Fruit fly (Drosophila melanogaster): Measurements from ENCODE around the gene IntS10.

DNA sequence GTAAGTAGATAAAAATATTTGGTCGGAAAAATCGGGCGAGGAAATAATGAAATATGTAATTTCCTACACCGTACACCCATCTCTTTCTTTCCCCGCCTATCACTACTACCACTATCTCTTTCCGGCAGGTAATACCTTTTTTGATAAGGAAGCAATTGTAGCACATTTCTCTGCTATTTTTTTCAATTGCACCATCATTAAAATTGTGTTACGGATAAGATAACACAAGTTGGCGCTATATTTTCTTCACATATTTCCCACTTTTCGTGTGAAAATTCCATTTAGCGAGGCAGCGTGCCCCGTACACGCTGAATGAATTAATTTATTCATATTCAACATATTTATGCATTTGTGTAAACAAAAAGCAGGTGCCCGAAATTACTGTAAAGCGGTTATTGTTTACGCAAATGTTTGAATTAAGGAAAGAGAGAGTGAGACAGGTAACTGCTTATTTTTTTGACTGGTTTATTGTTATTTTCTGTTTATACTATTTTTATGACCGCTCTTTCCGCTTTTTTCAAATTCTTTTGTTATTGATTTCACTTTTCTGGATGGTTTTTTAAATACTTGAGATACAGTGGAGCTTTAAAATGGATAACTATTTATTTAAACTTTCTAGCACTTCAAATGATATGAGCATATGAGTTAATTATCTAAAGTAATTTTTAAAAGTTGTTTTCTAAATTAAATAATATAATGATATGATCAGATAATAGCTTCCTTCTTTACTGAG is 20.0 kb upstream of the IntS10 start:
- TF ChIP-seq br (GFP tag; optimal IDR thresholded peaks at IDR 0.05): no peak
- TF ChIP-seq Vsx2 (GFP tag; optimal IDR thresholded peaks at IDR 0.05; ENCODE audit: partially characterized antibody): no peak

Data from whole organism, wandering third instar larva.